Fruit fly (Drosophila melanogaster): ENCODE measurements around the gene Hmgcr.

The Hmgcr gene

DNA sequence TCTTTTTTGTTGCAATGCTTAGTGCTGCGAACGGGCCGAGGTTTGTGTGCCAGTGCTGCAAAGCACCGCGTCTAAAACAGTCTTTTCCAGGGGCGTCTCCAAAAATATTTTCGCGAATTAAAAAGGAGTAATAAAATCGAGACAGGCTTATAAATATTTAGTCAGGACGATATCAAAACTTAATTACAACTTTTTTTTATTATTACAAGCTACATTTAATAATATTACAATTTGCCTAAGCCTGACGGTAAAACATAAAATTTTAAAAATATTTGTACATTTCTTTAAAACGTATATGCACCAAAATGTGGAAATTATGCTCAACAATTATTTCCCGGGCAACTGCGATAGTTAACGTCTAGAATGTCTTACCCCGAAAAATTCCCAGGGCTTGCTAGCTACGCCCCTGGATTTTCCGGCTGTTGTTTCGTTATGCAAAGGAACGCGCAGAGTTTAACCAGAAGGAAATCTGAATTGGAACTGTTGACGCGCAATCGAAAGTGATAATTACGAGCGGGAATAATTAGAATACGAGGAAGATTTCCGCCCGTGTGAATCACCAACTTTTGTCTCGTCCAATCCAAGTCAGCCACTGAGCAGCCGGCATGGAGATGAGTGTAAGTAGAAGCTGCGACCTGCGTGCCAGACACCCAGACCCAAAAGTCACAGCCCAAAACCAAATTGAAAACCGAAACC lies 24.9 kb downstream of the Hmgcr start, which contains the start of the genes PTPMT1 and Hrd3 (continued):
- TF ChIP-seq ATbp (GFP tag; optimal IDR thresholded peaks at IDR 0.05) (peak; percentile 96), CG32767 (GFP tag; IDR thresholded peaks at IDR 0.05) (peak; percentile 94), CG4730 (GFP tag; IDR thresholded peaks at IDR 0.05) (peak; percentile 94), vfl (GFP tag; optimal IDR thresholded peaks at IDR 0.05) (peak; percentile 98), CG1024 (GFP tag; IDR thresholded peaks at IDR 0.05) (peak; percentile 84), pfk (GFP tag; optimal IDR thresholded peaks at IDR 0.05) (peak; percentile 64), CG10321 (GFP tag; IDR thresholded peaks at IDR 0.05) (peak; percentile 70), CG16779 (GFP tag; IDR thresholded peaks at IDR 0.05) (peak; percentile 85), NC2β (GFP tag; optimal IDR thresholded peaks at IDR 0.05) (peak; percentile 95), Meics (GFP tag; optimal IDR thresholded peaks at IDR 0.05) (peak; percentile 99), Sox100B (GFP tag; optimal IDR thresholded peaks at IDR 0.05) (peak; percentile 100), CG18262 (tag; optimal IDR thresholded peaks at IDR 0.05) (peak; percentile 99), Neu2 (GFP tag; optimal IDR thresholded peaks at IDR 0.05; ENCODE audit: borderline replicate concordance) (peak; percentile 87), ewg (GFP tag; optimal IDR thresholded peaks at IDR 0.05) (peak; percentile 96), CG11085 (GFP tag; IDR thresholded peaks at IDR 0.05) (peak; percentile 93), jigr1 (GFP tag; IDR thresholded peaks at IDR 0.05) (peak; percentile 91), CG14667 (GFP tag; IDR thresholded peaks at IDR 0.05) (peak; percentile 93), CG7786 (GFP tag; optimal IDR thresholded peaks at IDR 0.05) (peak; percentile 97), kay (GFP tag; optimal IDR thresholded peaks at IDR 0.05) (peak; percentile 98), CG4820 (GFP tag; optimal IDR thresholded peaks at IDR 0.05) (peak; percentile 98), trem (tag; optimal IDR thresholded peaks at IDR 0.05) (peak; percentile 95), dysf (GFP tag; IDR thresholded peaks at IDR 0.05) (peak; percentile 98), CG6689 (GFP tag; IDR thresholded peaks at IDR 0.05) (peak; percentile 98), danr (GFP tag; IDR thresholded peaks at IDR 0.05) (peak; percentile 93), prd (optimal IDR thresholded peaks at IDR 0.05) (no peak), prd (GFP tag; IDR thresholded peaks at IDR 0.05) (peak; percentile 98), CG2116 (GFP tag; optimal IDR thresholded peaks at IDR 0.05) (peak; percentile 90), Ets65A (GFP tag) (peak; percentile 100), tll (GFP tag; optimal IDR thresholded peaks at IDR 0.05) (peak; percentile 73 to 75), E2f2 (GFP tag; IDR thresholded peaks at IDR 0.05) (peak; percentile 79), zen2 (GFP tag; IDR thresholded peaks at IDR 0.05; ENCODE audit: partially characterized antibody) (no peak), sug (tag; optimal IDR thresholded peaks at IDR 0.05) (peak; percentile 98), crol (GFP tag; IDR thresholded peaks at IDR 0.05) (peak; percentile 63; the same call in 1 of the 2 replicates), CG2712 (tag; optimal IDR thresholded peaks at IDR 0.05) (peak; percentile 99), CTCF (GFP tag; optimal IDR thresholded peaks at IDR 0.05) (peak; percentile 76), Deaf1 (tag; optimal IDR thresholded peaks at IDR 0.05) (peak; percentile 86), CG6765 (GFP tag; optimal IDR thresholded peaks at IDR 0.05) (peak; percentile 97), Hand (GFP tag; optimal IDR thresholded peaks at IDR 0.05) (peak; percentile 96), salm (tag; optimal IDR thresholded peaks at IDR 0.05) (peak; percentile 95), CG7357 (GFP tag; IDR thresholded peaks at IDR 0.05) (peak; percentile 92), Hmx (GFP tag; optimal IDR thresholded peaks at IDR 0.05) (peak; percentile 97), CkIIα-i1 (GFP tag; IDR thresholded peaks at IDR 0.05) (peak; percentile 61; the same call in 1 of the 2 replicates), unc-4 (GFP tag; IDR thresholded peaks at IDR 0.05; ENCODE audit: partially characterized antibody) (no peak), Drgx (GFP tag; IDR thresholded peaks at IDR 0.05) (peak; percentile 93), jumu (GFP tag; optimal IDR thresholded peaks at IDR 0.05) (peak; percentile 97), grau (tag; optimal IDR thresholded peaks at IDR 0.05) (peak; percentile 98), exex (tag; optimal IDR thresholded peaks at IDR 0.05) (peak; percentile 90), Ravus (GFP tag; IDR thresholded peaks at IDR 0.05) (peak; percentile 87), HLHmδ (GFP tag; optimal IDR thresholded peaks at IDR 0.05) (no peak), CG12299 (tag; optimal IDR thresholded peaks at IDR 0.05) (peak; percentile 96), CG17829 (tag; optimal IDR thresholded peaks at IDR 0.05) (peak; percentile 99)
